Fruit fly (Drosophila melanogaster) whole organism, embryonic: ENCODE data around the gene IKKbeta.

ENCODE experiments used
- Ada2b ChIP-seq: fragments of 200-800 bp; sonication (Bioruptor generic); IDR thresholded peaks from 2 replicates; pipeline ENCODE4 v1.3.6; 2022; ENCODE audit warnings: missing biosample characterization, missing genetic modification characterization
- BEAF-32 ChIP-seq: fragments of 200-800 bp; sonication (Bioruptor generic); optimal IDR thresholded peaks from 3 replicates; lab custom pipeline; 2017; ENCODE audit warnings: missing biosample characterization, missing genetic modification characterization, mild to moderate bottlenecking, moderate library complexity, missing genetic modification reagents
- CG10267 ChIP-seq: fragments of 200-800 bp; sonication (Bioruptor generic); optimal IDR thresholded peaks from 2 replicates; lab custom pipeline; 2018; ENCODE audit warnings: missing biosample characterization, mild to moderate bottlenecking, missing genetic modification characterization, moderate library complexity
- CG10366 ChIP-seq: fragments of 200-800 bp; sonication (Bioruptor generic); IDR thresholded peaks from 2 replicates; pipeline ENCODE4 v1.3.6; 2022; ENCODE audit warnings: missing biosample characterization, missing genetic modification characterization
- CG10654 ChIP-seq: fragments of 200-800 bp; sonication (Bioruptor generic); optimal IDR thresholded peaks from 2 replicates; lab custom pipeline; 2016; ENCODE audit warnings: missing biosample characterization, missing genetic modification characterization
- CG11695 ChIP-seq: fragments of 200-800 bp; sonication (Bioruptor generic); IDR thresholded peaks from 3 replicates; pipeline ENCODE4 v1.3.6; 2022; ENCODE audit warnings: missing biosample characterization, missing genetic modification characterization
- CG12219 ChIP-seq: fragments of 200-800 bp; sonication (Bioruptor generic); optimal IDR thresholded peaks from 3 replicates; lab custom pipeline; 2018; ENCODE audit warnings: missing biosample characterization, mild to moderate bottlenecking, missing genetic modification characterization
- CG14965 ChIP-seq: fragments of 200-800 bp; sonication (Bioruptor generic); optimal IDR thresholded peaks from 2 replicates; lab custom pipeline; 2016; ENCODE audit warnings: missing biosample characterization, missing genetic modification characterization, borderline replicate concordance
- CG16813 ChIP-seq: fragments of 200-800 bp; sonication (Bioruptor generic); IDR thresholded peaks from 3 replicates; pipeline ENCODE4 v1.3.6; 2022; ENCODE audit warnings: missing biosample characterization, missing genetic modification characterization; ENCODE audit not compliant: partially characterized antibody
- CG17186 ChIP-seq: fragments of 200-800 bp; sonication (Bioruptor generic); optimal IDR thresholded peaks from 3 replicates; lab custom pipeline; 2017; ENCODE audit warnings: missing biosample characterization, missing genetic modification reagents, missing genetic modification characterization
- CG2875 ChIP-seq: fragments of 200-800 bp; sonication (Bioruptor generic); optimal IDR thresholded peaks from 2 replicates; lab custom pipeline; 2017; ENCODE audit warnings: missing biosample characterization, mild to moderate bottlenecking, missing genetic modification characterization, missing genetic modification reagents
- CG32772 ChIP-seq: fragments of 200-800 bp; sonication (Bioruptor generic); IDR thresholded peaks from 2 replicates; pipeline ENCODE4 v1.3.6; 2022; ENCODE audit warnings: missing biosample characterization, missing genetic modification characterization
- CG3281 ChIP-seq: fragments of 200-800 bp; sonication (Bioruptor generic); optimal IDR thresholded peaks from 3 replicates; lab custom pipeline; 2017; ENCODE audit warnings: missing biosample characterization, mild to moderate bottlenecking, missing genetic modification characterization
- CG4360 ChIP-seq: fragments of 200-800 bp; sonication (Bioruptor generic); IDR thresholded peaks from 2 replicates; pipeline ENCODE4 v1.3.6; 2022; ENCODE audit warnings: missing biosample characterization, missing genetic modification characterization
- CG4424 ChIP-seq: fragments of 200-800 bp; sonication (Bioruptor generic); optimal IDR thresholded peaks from 3 replicates; lab custom pipeline; 2016; ENCODE audit warnings: missing biosample characterization, missing genetic modification characterization
- CG4617 ChIP-seq: fragments of 200-800 bp; sonication (Bioruptor generic); optimal IDR thresholded peaks from 3 replicates; lab custom pipeline; 2016; ENCODE audit warnings: missing biosample characterization, missing genetic modification characterization, borderline replicate concordance
- CG4707 ChIP-seq: fragments of 200-800 bp; sonication (Bioruptor generic); optimal IDR thresholded peaks from 2 replicates; lab custom pipeline; 2018; ENCODE audit warnings: missing biosample characterization, mild to moderate bottlenecking, missing genetic modification characterization, moderate library complexity
- CG8359 ChIP-seq: fragments of 200-800 bp; sonication (Bioruptor generic); optimal IDR thresholded peaks from 2 replicates; lab custom pipeline; 2017; ENCODE audit warnings: missing biosample characterization, mild to moderate bottlenecking, missing genetic modification characterization, borderline replicate concordance
- CG8765 ChIP-seq: fragments of 200-800 bp; sonication (Bioruptor generic); IDR thresholded peaks from 2 replicates; pipeline ENCODE4 v1.3.6; 2022; ENCODE audit warnings: missing biosample characterization, missing genetic modification characterization
- CG9727 ChIP-seq: fragments of 200-800 bp; sonication (Bioruptor generic); optimal IDR thresholded peaks from 3 replicates; lab custom pipeline; 2017; ENCODE audit warnings: missing biosample characterization, mild to moderate bottlenecking, missing genetic modification characterization
- CG9932 ChIP-seq: fragments of 200-800 bp; sonication (Bioruptor generic); IDR thresholded peaks from 2 replicates; pipeline ENCODE4 v1.3.6; 2022; ENCODE audit warnings: missing biosample characterization, missing genetic modification characterization
- CTCF ChIP-seq: fragments of 200-800 bp; sonication (Bioruptor generic); optimal IDR thresholded peaks from 2 replicates; lab custom pipeline; 2017; ENCODE audit warnings: missing biosample characterization, mild to moderate bottlenecking, missing genetic modification characterization, moderate library complexity
- Dfd ChIP-seq, 2 experiments: fragments of >200 bp; optimal IDR thresholded peaks; 2 replicates each; lab custom pipeline; 2017; ENCODE audit warnings: missing biosample characterization in 2 of 2, missing genetic modification characterization in 2 of 2
- Dll ChIP-seq: fragments of 200-800 bp; sonication (Bioruptor generic); IDR thresholded peaks from 4 replicates; pipeline ENCODE4 v1.3.6; 2022; ENCODE audit warnings: missing biosample characterization, missing genetic modification characterization; ENCODE audit not compliant: partially characterized antibody
- ERR ChIP-seq: fragments of 200-800 bp; sonication (Bioruptor generic); optimal IDR thresholded peaks from 2 replicates; lab custom pipeline; 2016; ENCODE audit warnings: missing biosample characterization, missing genetic modification characterization
- Elba2 ChIP-seq: fragments of 200-800 bp; sonication (Bioruptor generic); optimal IDR thresholded peaks from 3 replicates; lab custom pipeline; 2016; ENCODE audit warnings: missing biosample characterization, missing genetic modification characterization
- NC2β ChIP-seq: fragments of 200-800 bp; sonication (Bioruptor generic); optimal IDR thresholded peaks from 2 replicates; lab custom pipeline; 2016; ENCODE audit warnings: missing biosample characterization, missing genetic modification characterization
- NFAT ChIP-seq: fragments of 200-800 bp; sonication (Bioruptor generic); IDR thresholded peaks from 2 replicates; pipeline ENCODE4 v1.3.6; 2022; ENCODE audit warnings: missing biosample characterization, missing genetic modification characterization
- Oli ChIP-seq: fragments of 200-800 bp; sonication (Bioruptor generic); optimal IDR thresholded peaks from 2 replicates; lab custom pipeline; 2018; ENCODE audit warnings: missing biosample characterization, mild to moderate bottlenecking, missing genetic modification characterization, moderate library complexity
- Ptx1 ChIP-seq: fragments of 200-800 bp; sonication (Bioruptor generic); IDR thresholded peaks from 2 replicates; pipeline ENCODE4 v1.3.6; 2022; ENCODE audit warnings: missing biosample characterization, missing genetic modification characterization
- Sry-δ ChIP-seq: fragments of 200-800 bp; sonication (Bioruptor generic); optimal IDR thresholded peaks from 2 replicates; lab custom pipeline; 2016; ENCODE audit warnings: missing biosample characterization, missing genetic modification characterization
- cad ChIP-seq: fragments of >200 bp; optimal IDR thresholded peaks from 2 replicates; lab custom pipeline; 2017; ENCODE audit warnings: missing biosample characterization, missing genetic modification characterization
- cg ChIP-seq: fragments of 200-800 bp; sonication (Bioruptor generic); optimal IDR thresholded peaks from 3 replicates; lab custom pipeline; 2019; ENCODE audit warnings: missing biosample characterization, mild to moderate bottlenecking, missing genetic modification characterization, moderate library complexity
- chinmo ChIP-seq: fragments of 200-800 bp; sonication (Bioruptor generic); IDR thresholded peaks from 4 replicates; pipeline ENCODE4 v1.3.6; 2022; ENCODE audit warnings: missing biosample characterization, missing genetic modification characterization; ENCODE audit not compliant: partially characterized antibody
- crc ChIP-seq: fragments of 200-800 bp; sonication (Bioruptor generic); optimal IDR thresholded peaks from 2 replicates; lab custom pipeline; 2016; ENCODE audit warnings: missing biosample characterization, missing genetic modification characterization
- en ChIP-seq: fragments of 200-800 bp; sonication (Bioruptor generic); optimal IDR thresholded peaks from 2 replicates; lab custom pipeline; 2016; ENCODE audit warnings: missing biosample characterization, missing genetic modification characterization
- ewg ChIP-seq: fragments of 200-800 bp; sonication (Bioruptor generic); optimal IDR thresholded peaks from 3 replicates; lab custom pipeline; 2017; ENCODE audit warnings: mild to moderate bottlenecking, missing biosample characterization, missing genetic modification reagents, missing genetic modification characterization
- gce ChIP-seq: fragments of 200-800 bp; sonication (Bioruptor generic); IDR thresholded peaks from 3 replicates; pipeline ENCODE4 v1.3.6; 2022; ENCODE audit warnings: missing biosample characterization, missing genetic modification characterization
- gro ChIP-seq: fragments of 200-800 bp; sonication (Bioruptor generic); optimal IDR thresholded peaks from 2 replicates; lab custom pipeline; 2016; ENCODE audit warnings: missing biosample characterization, missing genetic modification characterization
- inv ChIP-seq: fragments of 200-800 bp; sonication (Bioruptor generic); IDR thresholded peaks from 2 replicates; pipeline ENCODE4 v1.3.6; 2022; ENCODE audit warnings: missing biosample characterization, missing genetic modification characterization; ENCODE audit not compliant: partially characterized antibody
- knrl ChIP-seq: fragments of 200-800 bp; sonication (Bioruptor generic); IDR thresholded peaks from 3 replicates; pipeline ENCODE4 v1.3.6; 2022; ENCODE audit warnings: missing biosample characterization, missing genetic modification characterization; ENCODE audit not compliant: partially characterized antibody
- phol ChIP-seq: fragments of 200-800 bp; sonication (Bioruptor generic); optimal IDR thresholded peaks from 3 replicates; lab custom pipeline; 2018; ENCODE audit warnings: missing biosample characterization, mild to moderate bottlenecking, missing genetic modification characterization, moderate library complexity
- prd ChIP-seq, 3 experiments: fragments of >200 bp in 2 of 3; fragments of 200-800 bp in 1 of 3; sonication (Bioruptor generic) in 1 of 3; optimal IDR thresholded peaks in 2 of 3; IDR thresholded peaks in 1 of 3; 2 replicates in 2 of 3; 3 replicates in 1 of 3; pipeline versions ENCODE4 v1.3.6 to Lab custom; 2017 to 2022; ENCODE audit warnings: missing biosample characterization in 1 of 3, missing genetic modification characterization in 1 of 3
- pros ChIP-seq: fragments of 200-800 bp; sonication (Bioruptor generic); optimal IDR thresholded peaks from 3 replicates; lab custom pipeline; 2019; ENCODE audit warnings: missing biosample characterization, mild to moderate bottlenecking, missing genetic modification characterization, moderate library complexity
- sima ChIP-seq: fragments of 200-800 bp; sonication (Bioruptor generic); optimal IDR thresholded peaks from 2 replicates; lab custom pipeline; 2016; ENCODE audit warnings: missing biosample characterization, missing genetic modification characterization
- sna ChIP-seq: fragments of 200-800 bp; sonication (Bioruptor generic); IDR thresholded peaks from 2 replicates; pipeline ENCODE4 v1.3.6; 2022; ENCODE audit warnings: missing biosample characterization, missing genetic modification characterization; ENCODE audit not compliant: partially characterized antibody
- sqz ChIP-seq: fragments of 200-800 bp; sonication (Bioruptor generic); optimal IDR thresholded peaks from 3 replicates; lab custom pipeline; 2018; ENCODE audit warnings: missing biosample characterization, mild to moderate bottlenecking, missing genetic modification characterization
- toy ChIP-seq: fragments of 200-800 bp; sonication (Bioruptor generic); IDR thresholded peaks from 2 replicates; pipeline ENCODE4 v1.3.6; 2022; ENCODE audit warnings: missing biosample characterization, missing genetic modification characterization
- vnd ChIP-seq: fragments of 200-800 bp; sonication (Bioruptor generic); IDR thresholded peaks from 3 replicates; pipeline ENCODE4 v1.3.6; 2022; ENCODE audit warnings: missing biosample characterization, missing genetic modification characterization; ENCODE audit not compliant: partially characterized antibody

Gene IKKbeta

dm6 chr3R:16050621-16051328 is 1.6 kb upstream of the IKKbeta start, which contains the start of gene msps (continued):
- no peak for TF ChIP-seq CG8359 (GFP tag; lab: Kevin White, UChicago)
- TF ChIP-seq CG17186 (GFP tag; lab: Kevin White, UChicago) = no peak
- peak; percentile 43 for TF ChIP-seq BEAF-32
- peak; percentile 54; the same call in 2 of the 3 replicates for TF ChIP-seq vnd (GFP tag; lab: Robert Waterston, UW)
- TF ChIP-seq CG2875 (GFP tag; lab: Kevin White, UChicago) = no peak
- no peak for TF ChIP-seq sqz (GFP tag; lab: Kevin White, UChicago)
- TF ChIP-seq CTCF (GFP tag; lab: Kevin White, UChicago) = peak; percentile 6
- TF ChIP-seq CG32772 = no peak
- TF ChIP-seq prd (optimal IDR thresholded peaks at IDR 0.05; lab: Kevin White, UChicago) = no peak
- TF ChIP-seq prd (GFP tag; IDR thresholded peaks at IDR 0.05; lab: Robert Waterston, UW) = no peak
- TF ChIP-seq CG14965 (GFP tag; lab: Kevin White, UChicago) = no peak
- TF ChIP-seq CG4617 = peak; percentile 95
- peak; percentile 28 for TF ChIP-seq ewg (GFP tag; lab: Kevin White, UChicago)
- no peak for TF ChIP-seq CG9727
- no peak for TF ChIP-seq cad (GFP tag; lab: Kevin White, UChicago)
- TF ChIP-seq en (GFP tag; lab: Kevin White, UChicago) = no peak
- no peak for TF ChIP-seq toy
- TF ChIP-seq CG8765 (GFP tag; lab: Robert Waterston, UW) = no peak
- peak; percentile 45; the same call in 2 of the 3 replicates for TF ChIP-seq knrl (GFP tag; lab: Robert Waterston, UW)
- no peak for TF ChIP-seq CG10366 (GFP tag; lab: Robert Waterston, UW)
- 0 out of 4 replicates have a peak, but pooled peaks have one; percentile 49 for TF ChIP-seq chinmo (GFP tag; lab: Robert Waterston, UW)
- TF ChIP-seq CG4360 (GFP tag; lab: Robert Waterston, UW) = no peak
- TF ChIP-seq CG16813 = no peak; the same call in 2 of the 3 replicates
- TF ChIP-seq CG11695 = no peak
- no peak for TF ChIP-seq CG10654
- TF ChIP-seq Sry-δ (GFP tag; lab: Kevin White, UChicago) = peak; percentile 50
- TF ChIP-seq Ptx1 = no peak
- no peak for TF ChIP-seq ERR
- no peak for TF ChIP-seq pros (GFP tag; lab: Kevin White, UChicago)
- TF ChIP-seq sima (GFP tag; lab: Kevin White, UChicago) = no peak
- 0 out of 4 replicates have a peak, but pooled peaks have one; percentile 42 for TF ChIP-seq Dll
- no peak for TF ChIP-seq Ada2b (GFP tag; lab: Robert Waterston, UW)
- no peak for TF ChIP-seq NC2β (GFP tag; lab: Kevin White, UChicago)
- TF ChIP-seq NFAT (GFP tag; lab: Robert Waterston, UW) = no peak
- peak; percentile 3 for TF ChIP-seq phol (tag; lab: Kevin White, UChicago)
- TF ChIP-seq CG10267 (tag; lab: Kevin White, UChicago) = peak; percentile 43
- no peak for TF ChIP-seq CG4707 (GFP tag; lab: Kevin White, UChicago)
- TF ChIP-seq Dfd (GFP tag; optimal IDR thresholded peaks at IDR 0.05; lab: Kevin White, UChicago) = no peak
- TF ChIP-seq crc (GFP tag; lab: Kevin White, UChicago) = no peak
- no peak for TF ChIP-seq CG4424 (GFP tag; lab: Kevin White, UChicago)
- TF ChIP-seq sna = no peak
- TF ChIP-seq Oli (tag; lab: Kevin White, UChicago) = no peak
- no peak for TF ChIP-seq CG3281 (GFP tag; lab: Kevin White, UChicago)
- no peak for TF ChIP-seq gce (GFP tag; lab: Robert Waterston, UW)
- TF ChIP-seq inv (GFP tag; lab: Robert Waterston, UW) = peak; percentile 31; the same call in 1 of the 2 replicates
- no peak for TF ChIP-seq CG9932
- TF ChIP-seq cg (GFP tag; lab: Kevin White, UChicago) = peak; percentile 81
- TF ChIP-seq CG12219 = no peak
- no peak for TF ChIP-seq gro (GFP tag; lab: Kevin White, UChicago)
- no peak for TF ChIP-seq Elba2
